Worm (Caenorhabditis elegans): ENCODE data around the gene pax-3.

ce11 chrII:10144092-10144491 lies 2.3 kb upstream of the pax-3 start, which contains the start of gene F27E5.3:
- TF ChIP-seq F13H6.1 (tag; optimal IDR thresholded peaks at IDR 0.05), result no peak
- TF ChIP-seq snpc-4 (tag; optimal IDR thresholded peaks at IDR 0.05), result no peak
- no peak for TF ChIP-seq unc-39 (tag; optimal IDR thresholded peaks at IDR 0.05)
- TF ChIP-seq ZK546.5 (tag; optimal IDR thresholded peaks at IDR 0.05), result no peak
- TF ChIP-seq nhr-77 (tag; optimal IDR thresholded peaks at IDR 0.05), result no peak
- TF ChIP-seq nhr-11 (tag; optimal IDR thresholded peaks at IDR 0.05), result no peak
- no peak for TF ChIP-seq unc-62 (GFP tag; optimal IDR thresholded peaks at IDR 0.05)
- TF ChIP-seq skn-1 (tag; optimal IDR thresholded peaks at IDR 0.05), result no peak
- TF ChIP-seq ceh-16 (tag; optimal IDR thresholded peaks at IDR 0.05), result no peak
- TF ChIP-seq R02D3.7 (tag; optimal IDR thresholded peaks at IDR 0.05), result no peak

All from whole organism, L2 larva.